Fruit fly (Drosophila melanogaster): ENCODE measurements around the gene CG13359.

Gene CG13359

dm6 chrX:796397-796989 lies 6.8 kb downstream of the CG13359 start:
- no peak for TF ChIP-seq ttk (optimal IDR thresholded peaks at IDR 0.05)
- TF ChIP-seq psq (optimal IDR thresholded peaks at IDR 0.05): no peak
- no peak for TF ChIP-seq h (optimal IDR thresholded peaks at IDR 0.05)
- TF ChIP-seq Sin3A (optimal IDR thresholded peaks at IDR 0.05): no peak
- TF ChIP-seq Myc (optimal IDR thresholded peaks at IDR 0.05): no peak
- TF ChIP-seq insv (optimal IDR thresholded peaks at IDR 0.05): no peak

dm6 chrX:792923-793322 lies 10.3 kb downstream of the CG13359 start, which contains the start of gene CG16989:
TSS of gene CG16989 (plus strand) at chrX:793147.
- no peak for TF ChIP-seq insv (optimal IDR thresholded peaks at IDR 0.05)
- TF ChIP-seq Myc (optimal IDR thresholded peaks at IDR 0.05): no peak
- TF ChIP-seq Sin3A (optimal IDR thresholded peaks at IDR 0.05): no peak
- TF ChIP-seq ttk (optimal IDR thresholded peaks at IDR 0.05): no peak

dm6 chrX:790039-790597 lies 13.2 kb downstream of the CG13359 start, which contains the start of gene CG13360:
TSS of gene CG13360 (minus strand) at chrX:790089.
- TF ChIP-seq ttk (optimal IDR thresholded peaks at IDR 0.05) (no peak), psq (optimal IDR thresholded peaks at IDR 0.05) (no peak), insv (optimal IDR thresholded peaks at IDR 0.05) (no peak), Myc (optimal IDR thresholded peaks at IDR 0.05) (no peak), h (optimal IDR thresholded peaks at IDR 0.05) (no peak), Sin3A (optimal IDR thresholded peaks at IDR 0.05) (no peak)

dm6 chrX:784456-784855 lies 18.8 kb downstream of the CG13359 start, which contains the start of gene tw:
TSS of gene tw (plus strand) at chrX:784746.
- TF ChIP-seq Myc (optimal IDR thresholded peaks at IDR 0.05): no peak
- TF ChIP-seq h (optimal IDR thresholded peaks at IDR 0.05): no peak
- TF ChIP-seq ttk (optimal IDR thresholded peaks at IDR 0.05): no peak
- TF ChIP-seq insv (optimal IDR thresholded peaks at IDR 0.05): no peak
- TF ChIP-seq psq (optimal IDR thresholded peaks at IDR 0.05): no peak
- TF ChIP-seq Sin3A (optimal IDR thresholded peaks at IDR 0.05): no peak

- TF ChIP-seq psq (optimal IDR thresholded peaks at IDR 0.05) (no peak), Myc (optimal IDR thresholded peaks at IDR 0.05) (no peak), Sin3A (optimal IDR thresholded peaks at IDR 0.05) (no peak)
These were observed 23.9 kb downstream of the CG13359 start for dm6 chrX:779344-779743.

- no peak for TF ChIP-seq psq (optimal IDR thresholded peaks at IDR 0.05)
- TF ChIP-seq Myc (optimal IDR thresholded peaks at IDR 0.05): no peak
- no peak for TF ChIP-seq insv (optimal IDR thresholded peaks at IDR 0.05)
- TF ChIP-seq ttk (optimal IDR thresholded peaks at IDR 0.05): no peak
- no peak for TF ChIP-seq Sin3A (optimal IDR thresholded peaks at IDR 0.05)
- TF ChIP-seq h (optimal IDR thresholded peaks at IDR 0.05): no peak
These were observed 28.1 kb downstream of the CG13359 start for dm6 chrX:775184-775583.

- no peak for TF ChIP-seq ttk (optimal IDR thresholded peaks at IDR 0.05)
- no peak for TF ChIP-seq h (optimal IDR thresholded peaks at IDR 0.05)
- TF ChIP-seq psq (optimal IDR thresholded peaks at IDR 0.05): no peak
- no peak for TF ChIP-seq insv (optimal IDR thresholded peaks at IDR 0.05)
- TF ChIP-seq Sin3A (optimal IDR thresholded peaks at IDR 0.05): no peak
- no peak for TF ChIP-seq Myc (optimal IDR thresholded peaks at IDR 0.05)
These were observed 29.0 kb downstream of the CG13359 start for dm6 chrX:774160-774700.

dm6 chrX:772305-772986 lies 30.8 kb downstream of the CG13359 start:
- TF ChIP-seq Sin3A (optimal IDR thresholded peaks at IDR 0.05) (no peak), insv (optimal IDR thresholded peaks at IDR 0.05) (no peak), h (optimal IDR thresholded peaks at IDR 0.05) (no peak), Myc (optimal IDR thresholded peaks at IDR 0.05) (no peak), psq (optimal IDR thresholded peaks at IDR 0.05) (no peak), ttk (optimal IDR thresholded peaks at IDR 0.05) (no peak)

- TF ChIP-seq psq (optimal IDR thresholded peaks at IDR 0.05) (no peak), Sin3A (optimal IDR thresholded peaks at IDR 0.05) (no peak), Myc (optimal IDR thresholded peaks at IDR 0.05) (no peak), h (optimal IDR thresholded peaks at IDR 0.05) (no peak), ttk (optimal IDR thresholded peaks at IDR 0.05) (no peak), insv (optimal IDR thresholded peaks at IDR 0.05) (no peak)
These were observed 31.7 kb downstream of the CG13359 start for dm6 chrX:771431-772064.

- TF ChIP-seq psq (optimal IDR thresholded peaks at IDR 0.05) (no peak), h (optimal IDR thresholded peaks at IDR 0.05) (no peak), insv (optimal IDR thresholded peaks at IDR 0.05) (no peak)
These were observed 33.6 kb downstream of the CG13359 start, which contains the start of gene fz3 for dm6 chrX:769639-770124. TSS of gene fz3 (plus strand) at chrX:769945.

dm6 chrX:768480-769123 lies 34.7 kb downstream of the CG13359 start:
- no peak for TF ChIP-seq Myc (optimal IDR thresholded peaks at IDR 0.05)
- TF ChIP-seq ttk (optimal IDR thresholded peaks at IDR 0.05): no peak
- no peak for TF ChIP-seq Sin3A (optimal IDR thresholded peaks at IDR 0.05)
- TF ChIP-seq h (optimal IDR thresholded peaks at IDR 0.05): no peak
- no peak for TF ChIP-seq psq (optimal IDR thresholded peaks at IDR 0.05)
- no peak for TF ChIP-seq insv (optimal IDR thresholded peaks at IDR 0.05)

All from Kc167 (cell line).